Fruit fly (Drosophila melanogaster): ENCODE measurements around the gene Atu.

DNA sequence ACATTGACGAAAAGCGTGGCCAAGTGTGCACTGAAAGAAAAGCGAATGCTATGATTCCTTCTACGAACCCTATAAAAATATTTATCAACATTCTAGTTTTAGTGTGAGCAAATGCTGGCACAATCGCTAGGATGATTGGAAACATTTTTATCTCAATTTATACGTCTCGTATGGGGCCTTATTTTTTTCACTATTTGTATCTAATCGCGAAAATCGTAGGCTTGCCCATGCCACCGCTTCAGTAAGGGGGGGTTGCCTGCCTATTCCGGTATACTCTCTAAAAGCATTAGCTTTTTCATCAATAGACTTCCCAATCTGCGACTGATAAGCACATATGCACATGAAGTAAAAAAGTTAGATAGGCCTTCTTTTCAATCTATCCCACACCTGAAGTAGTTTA, 47.5 kb upstream of the Atu start:
- TF ChIP-seq CG8478 (optimal IDR thresholded peaks at IDR 0.05) = no peak
- no peak for TF ChIP-seq CTCF (optimal IDR thresholded peaks at IDR 0.05)

All from S2 (cell line).